Fruit fly (Drosophila melanogaster) S2 (cell line): ENCODE data around the gene CG12546.
"Not testable (repeated sequence)": the region's sequence is repeated elsewhere in the genome, so short reads cannot be mapped to it uniquely, and the experiment has no call there.

Experiments
- CG8478 ChIP-seq: fragments of >200 bp; optimal IDR thresholded peaks from 2 replicates; lab custom pipeline; 2018
- CTCF ChIP-seq, 2 experiments: fragments of >200 bp; optimal IDR thresholded peaks; 2 replicates each; lab custom pipeline; 2018

CG12546 gene

dm6 chr3L:22693712-22694111 lies at the start of gene CG12546, which contains the start of gene CG14453:
CG12546 (minus strand) TSS chr3L:22693812.
CG14453 (plus strand) TSS chr3L:22694083.
- TF ChIP-seq CTCF (optimal IDR thresholded peaks at IDR 0.05; lab: Kevin White, UChicago): no peak
- TF ChIP-seq CG8478 (lab: Kevin White, UChicago): no peak

dm6 chr3L:22742945-22743582 lies 49.5 kb upstream of the CG12546 start:
- TF ChIP-seq CG8478 (lab: Kevin White, UChicago) (no peak), CTCF (optimal IDR thresholded peaks at IDR 0.05; lab: Kevin White, UChicago) (no peak)

- TF ChIP-seq CG8478 (lab: Kevin White, UChicago): no peak
- no peak for TF ChIP-seq CTCF (optimal IDR thresholded peaks at IDR 0.05; lab: Kevin White, UChicago)
Measured at dm6 chr3L:22742121-22742531, 48.5 kb upstream of the CG12546 start.

dm6 chr3L:22741389-22742120 lies 47.9 kb upstream of the CG12546 start, which contains the start of gene CG7369:
CG7369 (plus strand) TSS chr3L:22741793.
- no peak for TF ChIP-seq CG8478 (lab: Kevin White, UChicago)
- TF ChIP-seq CTCF (optimal IDR thresholded peaks at IDR 0.05; lab: Kevin White, UChicago): no peak

dm6 chr3L:22737732-22738611 lies 44.4 kb upstream of the CG12546 start, which contains the start of gene CG11241:
CG11241 (minus strand) TSS chr3L:22738420.
- no peak for TF ChIP-seq CG8478 (lab: Kevin White, UChicago)
- TF ChIP-seq CTCF (optimal IDR thresholded peaks at IDR 0.05; lab: Kevin White, UChicago): no peak

dm6 chr3L:22733607-22734006 lies 40.0 kb upstream of the CG12546 start:
- TF ChIP-seq CTCF (optimal IDR thresholded peaks at IDR 0.05; lab: Kevin White, UChicago) (no peak), CG8478 (lab: Kevin White, UChicago) (no peak)

- TF ChIP-seq CG8478 (lab: Kevin White, UChicago) (no peak), CTCF (optimal IDR thresholded peaks at IDR 0.05; lab: Kevin White, UChicago) (no peak)
Measured at dm6 chr3L:22731393-22731792, 37.8 kb upstream of the CG12546 start.

- TF ChIP-seq CTCF (optimal IDR thresholded peaks at IDR 0.05; lab: Kevin White, UChicago) (no peak), CG8478 (lab: Kevin White, UChicago) (no peak)
Measured at dm6 chr3L:22729466-22729865, 35.9 kb upstream of the CG12546 start, which contains the start of gene CG32454. CG32454 (plus strand) TSS chr3L:22729766.

dm6 chr3L:22727739-22728335 lies 34.2 kb upstream of the CG12546 start, which contains the start of the genes CG14450 and CG11367:
CG14450 (minus strand) TSS chr3L:22727789.
CG11367 (plus strand) TSS chr3L:22728111.
- TF ChIP-seq CG8478 (lab: Kevin White, UChicago) (no peak), CTCF (optimal IDR thresholded peaks at IDR 0.05; lab: Kevin White, UChicago) (no peak)

dm6 chr3L:22724046-22724771 lies 30.6 kb upstream of the CG12546 start:
- no peak for TF ChIP-seq CG8478 (lab: Kevin White, UChicago)
- no peak for TF ChIP-seq CTCF (optimal IDR thresholded peaks at IDR 0.05; lab: Kevin White, UChicago)

dm6 chr3L:22721991-22722390 lies 28.4 kb upstream of the CG12546 start, which contains the start of gene CG14451:
CG14451 (minus strand) TSS chr3L:22722091.
- TF ChIP-seq CG8478 (lab: Kevin White, UChicago) (no peak), CTCF (optimal IDR thresholded peaks at IDR 0.05; lab: Kevin White, UChicago) (no peak)

- not testable (repeated sequence) for TF ChIP-seq CTCF (optimal IDR thresholded peaks at IDR 0.05; lab: Kevin White, UChicago); CG8478 (lab: Kevin White, UChicago)
Measured at dm6 chr3L:22720694-22721270, 27.2 kb upstream of the CG12546 start, which contains the start of gene mael. mael (plus strand) TSS chr3L:22721203.
